Worm (Caenorhabditis elegans) whole organism, young adult: ENCODE measurements around the gene cut-6.

ENCODE experiments used
- B0019.2 ChIP-seq: fragments of 200-800 bp; sonication (Bioruptor generic); conservative IDR thresholded peaks from 2 replicates; pipeline ENCODE4 v1.3.6; 2022; ENCODE audit warnings: missing genetic modification reagents, missing genetic modification characterization, missing compliant biosample characterization
- B0035.1 ChIP-seq: sonication (generic microtip); optimal IDR thresholded peaks from 2 replicates; lab custom pipeline; 2016; ENCODE audit warnings: missing genetic modification characterization, mild to moderate bottlenecking, missing compliant biosample characterization, missing genotype, missing genetic modification reagents
- F33H1.4 ChIP-seq: fragments of 200-800 bp; sonication (Bioruptor generic); IDR thresholded peaks from 2 replicates; pipeline ENCODE4 v1.3.6; 2022; ENCODE audit warnings: missing genetic modification reagents, missing genetic modification characterization, missing compliant biosample characterization
- F52B5.7 ChIP-seq: sonication (generic microtip); optimal IDR thresholded peaks from 2 replicates; lab custom pipeline; 2016; ENCODE audit warnings: mild to moderate bottlenecking, missing genetic modification characterization, missing compliant biosample characterization
- F57A8.1 ChIP-seq: fragments of 200-800 bp; sonication (Bioruptor generic); optimal IDR thresholded peaks from 2 replicates; lab custom pipeline; 2018; ENCODE audit warnings: mild to moderate bottlenecking, missing genetic modification characterization, moderate library complexity, missing compliant biosample characterization
- K11D2.4 ChIP-seq: fragments of 200-800 bp; sonication (Bioruptor generic); IDR thresholded peaks from 2 replicates; pipeline ENCODE4 v1.3.6; 2022; ENCODE audit warnings: missing genetic modification reagents, missing genetic modification characterization, missing compliant biosample characterization
- Y53F4B.3 ChIP-seq: fragments of 200-800 bp; sonication (Bioruptor generic); IDR thresholded peaks from 2 replicates; pipeline ENCODE4 v1.3.6; 2022; ENCODE audit warnings: missing genetic modification reagents, missing genetic modification characterization, missing compliant biosample characterization
- Y53G8AR.9 ChIP-seq: fragments of 200-800 bp; sonication (Bioruptor generic); conservative IDR thresholded peaks from 2 replicates; pipeline ENCODE4 v1.3.6; 2022; ENCODE audit warnings: missing genetic modification reagents, missing genetic modification characterization, missing compliant biosample characterization
- Y56A3A.18 ChIP-seq: fragments of 200-800 bp; sonication (Bioruptor generic); IDR thresholded peaks from 2 replicates; pipeline ENCODE4 v1.3.6; 2022; ENCODE audit warnings: missing genetic modification reagents, missing genetic modification characterization, missing compliant biosample characterization
- Y79H2A.3 ChIP-seq: fragments of 200-800 bp; sonication (Bioruptor generic); conservative IDR thresholded peaks from 2 replicates; pipeline ENCODE4 v1.3.6; 2022; ENCODE audit warnings: missing genetic modification reagents, missing genetic modification characterization, missing compliant biosample characterization
- Y95B8A.8 ChIP-seq: fragments of 200-800 bp; sonication (Bioruptor generic); IDR thresholded peaks from 2 replicates; pipeline ENCODE4 v1.3.6; 2022; ENCODE audit warnings: missing genetic modification reagents, missing genetic modification characterization, missing compliant biosample characterization
- akir-1 ChIP-seq: fragments of 200-800 bp; sonication (Bioruptor generic); optimal IDR thresholded peaks from 2 replicates; lab custom pipeline; 2018; ENCODE audit warnings: mild to moderate bottlenecking, missing genetic modification characterization, moderate library complexity, missing compliant biosample characterization
- aptf-2 ChIP-seq: fragments of 200-800 bp; sonication (Bioruptor generic); conservative IDR thresholded peaks from 2 replicates; pipeline ENCODE4 v1.3.6; 2022; ENCODE audit warnings: missing genetic modification reagents, missing genetic modification characterization, missing compliant biosample characterization
- aptf-3 ChIP-seq: fragments of 200-800 bp; sonication (Bioruptor generic); IDR thresholded peaks from 2 replicates; pipeline ENCODE4 v1.3.6; 2022; ENCODE audit warnings: missing genetic modification characterization, missing compliant biosample characterization
- attf-6 ChIP-seq: fragments of 200-800 bp; sonication (Bioruptor generic); IDR thresholded peaks from 2 replicates; pipeline ENCODE4 v1.3.6; 2022; ENCODE audit warnings: missing genetic modification reagents, missing genetic modification characterization, missing compliant biosample characterization
- bed-2 ChIP-seq: fragments of 200-800 bp; sonication (Bioruptor generic); IDR thresholded peaks from 2 replicates; pipeline ENCODE4 v1.3.6; 2022; ENCODE audit warnings: missing genetic modification reagents, missing genetic modification characterization, missing compliant biosample characterization
- ceh-27 ChIP-seq: fragments of 200-800 bp; sonication (Bioruptor generic); optimal IDR thresholded peaks from 2 replicates; lab custom pipeline; 2018; ENCODE audit warnings: mild to moderate bottlenecking, missing genetic modification characterization, moderate library complexity, missing compliant biosample characterization
- chd-7 ChIP-seq: sonication (generic microtip); optimal IDR thresholded peaks from 2 replicates; lab custom pipeline; 2016; ENCODE audit warnings: mild to moderate bottlenecking, missing genetic modification characterization, moderate library complexity, missing compliant biosample characterization
- dpl-1 ChIP-seq: fragments of 150-350 bp; optimal IDR thresholded peaks from 2 replicates; lab custom pipeline; 2014; ENCODE audit warnings: missing biosample characterization, missing genetic modification reagents, missing genetic modification characterization
- efl-1 ChIP-seq: fragments of 150-350 bp; optimal IDR thresholded peaks from 2 replicates; lab custom pipeline; 2014; ENCODE audit warnings: missing biosample characterization, missing genetic modification reagents, missing genetic modification characterization
- egl-18 ChIP-seq: fragments of 200-800 bp; sonication (Bioruptor generic); IDR thresholded peaks from 2 replicates; pipeline ENCODE4 v1.3.6; 2022; ENCODE audit warnings: missing genetic modification reagents, missing genetic modification characterization, missing compliant biosample characterization
- gei-17 ChIP-seq: fragments of 200-800 bp; sonication (Bioruptor generic); optimal IDR thresholded peaks from 2 replicates; lab custom pipeline; 2018; ENCODE audit warnings: mild to moderate bottlenecking, missing genetic modification characterization, missing compliant biosample characterization
- hlh-12 ChIP-seq: sonication (generic microtip); optimal IDR thresholded peaks from 2 replicates; lab custom pipeline; 2016; ENCODE audit warnings: missing genetic modification characterization, missing compliant biosample characterization
- hrde-1 ChIP-seq: sonication (generic microtip); optimal IDR thresholded peaks from 2 replicates; lab custom pipeline; 2016; ENCODE audit warnings: missing genetic modification characterization, mild to moderate bottlenecking, missing compliant biosample characterization, moderate library complexity, missing genotype, missing genetic modification reagents, borderline replicate concordance
- lag-1 ChIP-seq: fragments of 200-800 bp; sonication (Bioruptor generic); IDR thresholded peaks from 2 replicates; pipeline ENCODE4 v1.3.6; 2022; ENCODE audit warnings: missing genetic modification reagents, missing genetic modification characterization, missing compliant biosample characterization
- let-607 ChIP-seq, 2 experiments: fragments of 200-800 bp in 1 of 2; sonication (Bioruptor generic) in 1 of 2; sonication (generic microtip) in 1 of 2; optimal IDR thresholded peaks; 2 replicates each; lab custom pipeline; 2016 to 2018; ENCODE audit warnings: mild to moderate bottlenecking in 2 of 2, missing compliant biosample characterization in 2 of 2, missing genetic modification characterization in 2 of 2, moderate library complexity in 2 of 2, missing genotype in 1 of 2
- lin-26 ChIP-seq: fragments of 200-800 bp; sonication (Bioruptor generic); IDR thresholded peaks from 2 replicates; pipeline ENCODE4 v1.3.6; 2022; ENCODE audit warnings: missing genetic modification reagents, missing genetic modification characterization, missing compliant biosample characterization
- lin-54 ChIP-seq: fragments of 200-800 bp; sonication (Bioruptor generic); optimal IDR thresholded peaks from 2 replicates; lab custom pipeline; 2018; ENCODE audit warnings: mild to moderate bottlenecking, missing genetic modification characterization, missing compliant biosample characterization
- lir-1 ChIP-seq: fragments of 200-800 bp; sonication (Bioruptor generic); conservative IDR thresholded peaks from 2 replicates; pipeline ENCODE4 v1.3.6; 2022; ENCODE audit warnings: missing genetic modification reagents, missing genetic modification characterization, missing compliant biosample characterization
- lsl-1 ChIP-seq: fragments of 200-800 bp; sonication (Bioruptor generic); optimal IDR thresholded peaks from 2 replicates; lab custom pipeline; 2018; ENCODE audit warnings: mild to moderate bottlenecking, missing genetic modification characterization, moderate library complexity, missing compliant biosample characterization
- mel-28 ChIP-seq: sonication (generic microtip); optimal IDR thresholded peaks from 2 replicates; lab custom pipeline; 2016; ENCODE audit warnings: borderline replicate concordance, mild to moderate bottlenecking, missing genetic modification characterization, missing compliant biosample characterization
- mxl-1 ChIP-seq: sonication (generic microtip); optimal IDR thresholded peaks from 2 replicates; lab custom pipeline; 2016; ENCODE audit warnings: missing genetic modification characterization, missing compliant biosample characterization
- nfyb-1 ChIP-seq: fragments of 200-800 bp; sonication (Bioruptor generic); IDR thresholded peaks from 2 replicates; pipeline ENCODE4 v1.3.6; 2022; ENCODE audit warnings: missing genetic modification reagents, missing genetic modification characterization, missing compliant biosample characterization
- nhr-27 ChIP-seq: fragments of 200-800 bp; sonication (Bioruptor generic); optimal IDR thresholded peaks from 2 replicates; lab custom pipeline; 2018; ENCODE audit warnings: mild to moderate bottlenecking, missing genetic modification characterization, moderate library complexity, missing compliant biosample characterization
- nhr-80 ChIP-seq: sonication (generic microtip); optimal IDR thresholded peaks from 2 replicates; lab custom pipeline; 2016; ENCODE audit warnings: missing genetic modification characterization, missing compliant biosample characterization
- rpc-1 ChIP-seq, 2 experiments: fragments of 150-350 bp in 1 of 2; sonication (generic microtip) in 1 of 2; optimal IDR thresholded peaks; 2 replicates each; lab custom pipeline; 2014 to 2018; ENCODE audit warnings: missing biosample characterization in 1 of 2, missing genetic modification characterization in 1 of 2, missing genetic modification reagents in 1 of 2, missing genotype in 1 of 2
- sdz-38 ChIP-seq: sonication (generic microtip); optimal IDR thresholded peaks from 2 replicates; lab custom pipeline; 2016; ENCODE audit warnings: missing genotype, missing genetic modification characterization, missing compliant biosample characterization
- sea-2 ChIP-seq: fragments of 200-800 bp; sonication (Bioruptor generic); IDR thresholded peaks from 2 replicates; pipeline ENCODE4 v1.3.6; 2022; ENCODE audit warnings: missing genetic modification characterization, missing compliant biosample characterization
- snpc-1.1 ChIP-seq: sonication (generic microtip); optimal IDR thresholded peaks from 2 replicates; lab custom pipeline; 2017; ENCODE audit warnings: missing genetic modification characterization, mild to moderate bottlenecking, missing compliant biosample characterization, antibody characterized with exemption, moderate library complexity, missing genotype, missing genetic modification reagents; ENCODE audit not compliant: insufficient read depth
- snpc-4 ChIP-seq, 5 experiments: fragments of 150-350 bp in 1 of 5; sonication (generic microtip) in 4 of 5; optimal IDR thresholded peaks; 2 replicates each; lab custom pipeline; 2014 to 2018; ENCODE audit warnings: missing genetic modification characterization in 5 of 5, missing biosample characterization in 3 of 5, antibody characterized with exemption in 2 of 5, mild to moderate bottlenecking in 2 of 5, missing compliant biosample characterization in 2 of 5, missing genotype in 2 of 5, moderate library complexity in 2 of 5, missing genetic modification reagents in 1 of 5
- somi-1 ChIP-seq: fragments of 200-800 bp; sonication (Bioruptor generic); optimal IDR thresholded peaks from 2 replicates; lab custom pipeline; 2018; ENCODE audit warnings: mild to moderate bottlenecking, missing genetic modification characterization, missing compliant biosample characterization
- tbp1 ChIP-seq: fragments of 200-800 bp; sonication (Bioruptor generic); optimal IDR thresholded peaks from 2 replicates; lab custom pipeline; 2018; ENCODE audit warnings: mild to moderate bottlenecking, missing genetic modification characterization, missing compliant biosample characterization
- tbx-9 ChIP-seq: sonication (generic microtip); optimal IDR thresholded peaks from 2 replicates; lab custom pipeline; 2016; ENCODE audit warnings: borderline replicate concordance, missing genetic modification characterization, inconsistent platforms, missing compliant biosample characterization
- zfh-2 ChIP-seq: fragments of 200-800 bp; sonication (Bioruptor generic); conservative IDR thresholded peaks from 2 replicates; pipeline ENCODE4 v1.3.6; 2022; ENCODE audit warnings: missing genetic modification reagents, missing genetic modification characterization, missing compliant biosample characterization
- ztf-18 ChIP-seq: sonication (generic microtip); optimal IDR thresholded peaks from 2 replicates; lab custom pipeline; 2016; ENCODE audit warnings: missing genotype, mild to moderate bottlenecking, missing genetic modification characterization, missing compliant biosample characterization
- ztf-28 ChIP-seq: fragments of 200-800 bp; sonication (Bioruptor generic); IDR thresholded peaks from 2 replicates; pipeline ENCODE4 v1.3.6; 2022; ENCODE audit warnings: missing genetic modification reagents, missing genetic modification characterization, missing compliant biosample characterization

cut-6 gene

DNA sequence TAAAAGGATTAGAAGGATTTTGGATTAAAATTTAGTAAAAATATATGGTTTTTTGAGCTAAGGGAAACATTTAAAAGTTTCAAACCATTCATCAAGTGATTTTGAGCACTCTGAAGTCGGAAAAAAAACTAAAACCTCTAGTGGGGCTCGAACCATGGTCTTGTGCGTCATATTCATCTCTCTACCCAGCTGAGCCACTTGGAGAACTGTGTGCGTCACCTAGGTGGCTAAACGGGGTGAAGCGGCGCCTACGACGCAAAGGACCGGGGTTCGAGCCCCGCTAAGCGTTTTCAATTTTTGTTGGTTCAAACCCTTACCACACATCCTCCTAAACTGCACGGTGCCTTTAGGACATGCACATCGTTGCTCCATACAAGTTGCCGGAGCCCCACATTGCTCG lies 49.1 kb downstream of the cut-6 start (continued):
- TF ChIP-seq sdz-38 (no peak), sea-2 (0 out of 2 replicates have a peak, but pooled peaks have one; percentile 16), somi-1 (no peak), chd-7 (tag; lab: Kevin White, UChicago) (no peak), aptf-2 (no peak), lsl-1 (GFP tag; lab: Kevin White, UChicago) (no peak), attf-6 (GFP tag; lab: Robert Waterston, UW) (no peak), akir-1 (GFP tag; lab: Kevin White, UChicago) (no peak), bed-2 (GFP tag; lab: Robert Waterston, UW) (no peak)

DNA sequence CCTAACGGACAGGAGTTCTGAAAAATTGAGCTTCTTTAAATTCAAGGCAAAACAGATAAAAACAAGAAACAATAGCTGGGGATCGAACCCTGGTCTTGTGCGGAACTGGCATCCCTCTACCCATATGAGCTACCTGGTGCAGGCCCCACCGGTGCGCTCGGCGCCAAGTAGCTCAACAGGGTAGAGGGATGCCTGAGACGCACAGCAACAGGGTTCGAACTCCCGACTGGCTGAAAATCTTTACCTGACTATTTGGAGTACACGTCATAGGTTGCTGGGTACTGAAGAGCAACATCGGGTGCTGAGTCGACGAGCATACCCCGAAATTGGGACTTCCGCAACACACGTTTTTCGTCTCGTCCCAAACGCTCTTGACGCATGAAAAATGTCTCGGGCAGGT lies 51.6 kb downstream of the cut-6 start:
- no peak for TF ChIP-seq mxl-1 (tag; lab: Kevin White, UChicago)
- TF ChIP-seq tbx-9 (tag; lab: Kevin White, UChicago) = no peak
- TF ChIP-seq ceh-27 (GFP tag; lab: Kevin White, UChicago) = no peak
- no peak for TF ChIP-seq Y56A3A.18 (GFP tag; lab: Robert Waterston, UW)
- no peak for TF ChIP-seq ztf-18 (tag; lab: Kevin White, UChicago)
- no peak for TF ChIP-seq Y95B8A.8 (GFP tag; lab: Robert Waterston, UW)
- TF ChIP-seq snpc-1.1 = no peak
- no peak for TF ChIP-seq lir-1 (GFP tag; lab: Robert Waterston, UW)
- TF ChIP-seq lag-1 = no peak
- no peak for TF ChIP-seq Y79H2A.3 (GFP tag; lab: Robert Waterston, UW)
- no peak for TF ChIP-seq aptf-3 (GFP tag; lab: Robert Waterston, UW)
- TF ChIP-seq Y53G8AR.9 (GFP tag; lab: Robert Waterston, UW) = no peak
- no peak for TF ChIP-seq rpc-1 (optimal IDR thresholded peaks at IDR 0.05; lab: Kevin White, UChicago)
- peak; percentile 31 for TF ChIP-seq rpc-1 (tag; optimal IDR thresholded peaks at IDR 0.05; lab: Kevin White, UChicago)
- no peak for TF ChIP-seq dpl-1
- TF ChIP-seq chd-7 (tag; lab: Kevin White, UChicago) = no peak
- no peak for TF ChIP-seq F57A8.1 (GFP tag; lab: Kevin White, UChicago)
- no peak for TF ChIP-seq let-607 (tag; optimal IDR thresholded peaks at IDR 0.05; lab: Kevin White, UChicago)
- no peak for TF ChIP-seq F52B5.7 (tag; lab: Kevin White, UChicago)
- no peak for TF ChIP-seq nhr-27
- no peak for TF ChIP-seq hlh-12
- TF ChIP-seq F33H1.4 (GFP tag; lab: Robert Waterston, UW) = no peak
- no peak for TF ChIP-seq snpc-4 (GFP tag; optimal IDR thresholded peaks at IDR 0.05; lab: Kevin White, UChicago)
- TF ChIP-seq snpc-4 (tag; optimal IDR thresholded peaks at IDR 0.05; lab: Kevin White, UChicago) = no peak
- 0 out of 2 replicates have a peak, but pooled peaks have one; percentile 54 for TF ChIP-seq zfh-2 (GFP tag; lab: Robert Waterston, UW)
- TF ChIP-seq Y53F4B.3 (GFP tag; lab: Robert Waterston, UW) = no peak
- TF ChIP-seq K11D2.4 = no peak
- TF ChIP-seq B0035.1 = no peak
- 0 out of 2 replicates have a peak, but pooled peaks have one; percentile 32 for TF ChIP-seq nfyb-1 (GFP tag; lab: Robert Waterston, UW)
- no peak for TF ChIP-seq gei-17 (GFP tag; lab: Kevin White, UChicago)
- TF ChIP-seq sdz-38 = no peak
- TF ChIP-seq mel-28 = no peak
- no peak for TF ChIP-seq egl-18
- no peak for TF ChIP-seq efl-1 (GFP tag; lab: Kevin White, UChicago)
- no peak for TF ChIP-seq nhr-80 (tag; lab: Kevin White, UChicago)
- peak; percentile 63; the same call in 1 of the 2 replicates for TF ChIP-seq lin-26 (GFP tag; lab: Robert Waterston, UW)
- no peak for TF ChIP-seq lin-54 (GFP tag; lab: Kevin White, UChicago)
- no peak for TF ChIP-seq ztf-28 (GFP tag; lab: Robert Waterston, UW)
- no peak for TF ChIP-seq B0019.2
- no peak for TF ChIP-seq hrde-1
- peak; percentile 50 for TF ChIP-seq tbp1 (GFP tag; lab: Kevin White, UChicago)
